Fruit fly (Drosophila melanogaster) whole organism, embryonic: Measurements from ENCODE around the gene CG8176.

ENCODE experiments used
- CG10565 ChIP-seq: fragments of 200-800 bp; sonication (Bioruptor generic); optimal IDR thresholded peaks from 3 replicates; lab custom pipeline; 2016; ENCODE audit warnings: missing biosample characterization, mild to moderate bottlenecking, missing genetic modification characterization
- CG14014 ChIP-seq: fragments of 200-800 bp; sonication (Bioruptor generic); IDR thresholded peaks from 2 replicates; pipeline ENCODE4 v1.3.6; 2022; ENCODE audit warnings: missing biosample characterization, missing genetic modification characterization
- CG15269 ChIP-seq: fragments of 200-800 bp; sonication (Bioruptor generic); optimal IDR thresholded peaks from 2 replicates; lab custom pipeline; 2018; ENCODE audit warnings: missing biosample characterization, mild to moderate bottlenecking, missing genetic modification characterization, moderate library complexity
- CG16863 ChIP-seq: fragments of 200-800 bp; sonication (Bioruptor generic); optimal IDR thresholded peaks from 3 replicates; lab custom pipeline; 2016; ENCODE audit warnings: missing biosample characterization, missing genetic modification characterization
- CG17186 ChIP-seq: fragments of 200-800 bp; sonication (Bioruptor generic); optimal IDR thresholded peaks from 3 replicates; lab custom pipeline; 2017; ENCODE audit warnings: missing biosample characterization, missing genetic modification reagents, missing genetic modification characterization
- CG17359 ChIP-seq: fragments of 200-800 bp; sonication (Bioruptor generic); optimal IDR thresholded peaks from 3 replicates; lab custom pipeline; 2018; ENCODE audit warnings: missing biosample characterization, mild to moderate bottlenecking, missing genetic modification characterization, moderate library complexity
- CG17568 ChIP-seq: fragments of 200-800 bp; sonication (Bioruptor generic); optimal IDR thresholded peaks from 2 replicates; lab custom pipeline; 2018; ENCODE audit warnings: missing biosample characterization, mild to moderate bottlenecking, missing genetic modification characterization, moderate library complexity
- CG17802 ChIP-seq: fragments of 200-800 bp; sonication (Bioruptor generic); optimal IDR thresholded peaks from 2 replicates; lab custom pipeline; 2018; ENCODE audit warnings: missing biosample characterization, mild to moderate bottlenecking, missing genetic modification characterization, moderate library complexity
- CG18599 ChIP-seq: fragments of 200-800 bp; sonication (Bioruptor generic); optimal IDR thresholded peaks from 3 replicates; lab custom pipeline; 2017; ENCODE audit warnings: missing biosample characterization, missing genetic modification characterization, mild to moderate bottlenecking, moderate library complexity, missing genetic modification reagents
- CG6813 ChIP-seq: fragments of 200-800 bp; sonication (Bioruptor generic); optimal IDR thresholded peaks from 2 replicates; lab custom pipeline; 2017; ENCODE audit warnings: missing biosample characterization, missing genetic modification characterization, mild to moderate bottlenecking, moderate library complexity, missing genetic modification reagents
- CG7271 ChIP-seq: fragments of 200-800 bp; sonication (Bioruptor generic); optimal IDR thresholded peaks from 2 replicates; lab custom pipeline; 2018; ENCODE audit warnings: missing biosample characterization, mild to moderate bottlenecking, missing genetic modification characterization, moderate library complexity
- CG7556 ChIP-seq: fragments of 200-800 bp; sonication (Bioruptor generic); optimal IDR thresholded peaks from 2 replicates; lab custom pipeline; 2017; ENCODE audit warnings: missing biosample characterization, mild to moderate bottlenecking, missing genetic modification characterization
- CG7839 ChIP-seq: fragments of 200-800 bp; sonication (Bioruptor generic); optimal IDR thresholded peaks from 3 replicates; lab custom pipeline; 2018; ENCODE audit warnings: missing biosample characterization, mild to moderate bottlenecking, missing genetic modification characterization, moderate library complexity
- CG8290 ChIP-seq, 3 experiments: fragments of 200-800 bp; sonication (Bioruptor generic); optimal IDR thresholded peaks; 2 replicates each; lab custom pipeline; 2016 to 2019; ENCODE audit warnings: missing biosample characterization in 3 of 3, missing genetic modification characterization in 3 of 3, mild to moderate bottlenecking in 2 of 3, moderate library complexity in 1 of 3
- CG9932 ChIP-seq: fragments of 200-800 bp; sonication (Bioruptor generic); IDR thresholded peaks from 2 replicates; pipeline ENCODE4 v1.3.6; 2022; ENCODE audit warnings: missing biosample characterization, missing genetic modification characterization
- D19A ChIP-seq: fragments of 200-800 bp; optimal IDR thresholded peaks from 3 replicates; lab custom pipeline; 2019; ENCODE audit warnings: missing biosample characterization, mild to moderate bottlenecking, missing genetic modification characterization, moderate library complexity
- Deaf1 ChIP-seq: fragments of 200-800 bp; optimal IDR thresholded peaks from 3 replicates; lab custom pipeline; 2019; ENCODE audit warnings: missing biosample characterization, mild to moderate bottlenecking, missing genetic modification characterization, moderate library complexity
- E2f2 ChIP-seq: fragments of 200-800 bp; sonication (Bioruptor generic); IDR thresholded peaks from 2 replicates; pipeline ENCODE4 v1.3.6; 2022; ENCODE audit warnings: missing biosample characterization, missing genetic modification characterization
- Eip74EF ChIP-seq, 2 experiments: fragments of 200-800 bp in 1 of 2; fragments of >200 bp in 1 of 2; sonication (Bioruptor generic) in 1 of 2; optimal IDR thresholded peaks; 2 replicates each; lab custom pipeline; 2017 to 2019; ENCODE audit warnings: missing biosample characterization in 2 of 2, missing genetic modification characterization in 2 of 2, mild to moderate bottlenecking in 1 of 2, moderate library complexity in 1 of 2
- Hey ChIP-seq: fragments of 200-800 bp; sonication (Bioruptor generic); optimal IDR thresholded peaks from 3 replicates; lab custom pipeline; 2018; ENCODE audit warnings: missing biosample characterization, mild to moderate bottlenecking, missing genetic modification characterization
- Hr3 ChIP-seq: fragments of 200-800 bp; sonication (Bioruptor generic); optimal IDR thresholded peaks from 3 replicates; lab custom pipeline; 2016; ENCODE audit warnings: missing biosample characterization, missing genetic modification characterization
- Med ChIP-seq: fragments of 200-800 bp; sonication (Bioruptor generic); peaks from one replicate; lab custom pipeline; 2016; ENCODE audit warnings: missing biosample characterization, missing genetic modification characterization, mild to moderate bottlenecking, inconsistent platforms, moderate library complexity
- Nf-YB ChIP-seq: fragments of 200-800 bp; sonication (Bioruptor generic); optimal IDR thresholded peaks from 3 replicates; lab custom pipeline; 2019; ENCODE audit warnings: missing biosample characterization, mild to moderate bottlenecking, missing genetic modification characterization, moderate library complexity
- Usf ChIP-seq: fragments of 200-800 bp; sonication (Bioruptor generic); optimal IDR thresholded peaks from 2 replicates; lab custom pipeline; 2017; ENCODE audit warnings: missing genotype, missing biosample characterization, missing genetic modification characterization
- abd-A ChIP-seq: fragments of 200-800 bp; sonication (Bioruptor generic); optimal IDR thresholded peaks from 3 replicates; lab custom pipeline; 2019; ENCODE audit warnings: missing biosample characterization, mild to moderate bottlenecking, missing genetic modification characterization, moderate library complexity
- az2 ChIP-seq: fragments of 200-800 bp; sonication (Bioruptor generic); optimal IDR thresholded peaks from 3 replicates; lab custom pipeline; 2016; ENCODE audit warnings: missing biosample characterization, missing genetic modification characterization
- cg ChIP-seq: fragments of 200-800 bp; sonication (Bioruptor generic); optimal IDR thresholded peaks from 3 replicates; lab custom pipeline; 2019; ENCODE audit warnings: missing biosample characterization, mild to moderate bottlenecking, missing genetic modification characterization, moderate library complexity
- crc ChIP-seq: fragments of 200-800 bp; sonication (Bioruptor generic); optimal IDR thresholded peaks from 2 replicates; lab custom pipeline; 2016; ENCODE audit warnings: missing biosample characterization, missing genetic modification characterization
- da ChIP-seq: fragments of 200-800 bp; sonication (Bioruptor generic); optimal IDR thresholded peaks from 2 replicates; lab custom pipeline; 2016; ENCODE audit warnings: missing biosample characterization, missing genetic modification characterization
- dpn ChIP-seq, 2 experiments: fragments of 200-800 bp; sonication (Bioruptor generic); optimal IDR thresholded peaks; 3 replicates each; lab custom pipeline; 2016; ENCODE audit warnings: missing biosample characterization in 2 of 2, missing genetic modification characterization in 2 of 2
- ftz-f1 ChIP-seq: fragments of 200-800 bp; sonication (Bioruptor generic); optimal IDR thresholded peaks from 2 replicates; lab custom pipeline; 2016; ENCODE audit warnings: missing biosample characterization, missing genetic modification characterization
- klu ChIP-seq: fragments of 200-800 bp; sonication (Bioruptor generic); IDR thresholded peaks from 2 replicates; pipeline ENCODE4 v1.3.6; 2022; ENCODE audit warnings: missing biosample characterization, missing genetic modification characterization
- lab ChIP-seq: fragments of 200-800 bp; sonication (Bioruptor generic); optimal IDR thresholded peaks from 3 replicates; lab custom pipeline; 2017; ENCODE audit warnings: missing biosample characterization, missing genetic modification characterization, mild to moderate bottlenecking, moderate library complexity, missing genetic modification reagents
- lola ChIP-seq, 3 experiments: fragments of >200 bp in 2 of 3; fragments of 200-800 bp in 1 of 3; sonication (Bioruptor generic) in 1 of 3; optimal IDR thresholded peaks; 2 replicates each; lab custom pipeline; 2017 to 2019; ENCODE audit warnings: missing biosample characterization in 3 of 3, missing genetic modification characterization in 3 of 3, mild to moderate bottlenecking in 1 of 3, moderate library complexity in 1 of 3
- mirr ChIP-seq: fragments of 200-800 bp; sonication (Bioruptor generic); optimal IDR thresholded peaks from 3 replicates; lab custom pipeline; 2018; ENCODE audit warnings: missing biosample characterization, mild to moderate bottlenecking, missing genetic modification characterization
- oc ChIP-seq: fragments of 200-800 bp; sonication (Bioruptor generic); optimal IDR thresholded peaks from 2 replicates; lab custom pipeline; 2018; ENCODE audit warnings: missing biosample characterization, mild to moderate bottlenecking, missing genetic modification characterization, moderate library complexity
- org-1 ChIP-seq: fragments of 200-800 bp; sonication (Bioruptor generic); optimal IDR thresholded peaks from 2 replicates; lab custom pipeline; 2017; ENCODE audit warnings: missing biosample characterization, missing genetic modification characterization
- ranshi ChIP-seq: fragments of 200-800 bp; sonication (Bioruptor generic); IDR thresholded peaks from 2 replicates; pipeline ENCODE4 v1.3.6; 2022; ENCODE audit warnings: missing biosample characterization, missing genetic modification characterization
- ro ChIP-seq: fragments of 200-800 bp; sonication (Bioruptor generic); IDR thresholded peaks from 2 replicates; pipeline ENCODE4 v1.3.6; 2022; ENCODE audit warnings: missing biosample characterization, missing genetic modification characterization
- row ChIP-seq: fragments of 200-800 bp; sonication (Bioruptor generic); IDR thresholded peaks from 3 replicates; pipeline ENCODE4 v1.3.6; 2022; ENCODE audit warnings: missing biosample characterization, missing genetic modification characterization
- sd ChIP-seq: fragments of 200-800 bp; sonication (Bioruptor generic); optimal IDR thresholded peaks from 3 replicates; lab custom pipeline; 2018; ENCODE audit warnings: missing biosample characterization, mild to moderate bottlenecking, missing genetic modification characterization, moderate library complexity
- seq ChIP-seq: fragments of 200-800 bp; sonication (Bioruptor generic); IDR thresholded peaks from 2 replicates; pipeline ENCODE4 v1.3.6; 2022; ENCODE audit warnings: missing biosample characterization, missing genetic modification characterization
- sna ChIP-seq: fragments of 200-800 bp; sonication (Bioruptor generic); IDR thresholded peaks from 2 replicates; pipeline ENCODE4 v1.3.6; 2022; ENCODE audit warnings: missing biosample characterization, missing genetic modification characterization; ENCODE audit not compliant: partially characterized antibody
- stc ChIP-seq: fragments of 200-800 bp; sonication (Bioruptor generic); IDR thresholded peaks from 2 replicates; pipeline ENCODE4 v1.3.6; 2022; ENCODE audit warnings: missing biosample characterization, missing genetic modification characterization
- tap ChIP-seq: fragments of 200-800 bp; optimal IDR thresholded peaks from 3 replicates; lab custom pipeline; 2019; ENCODE audit warnings: missing biosample characterization, mild to moderate bottlenecking, missing genetic modification characterization, moderate library complexity
- vfl ChIP-seq: fragments of 200-800 bp; sonication (Bioruptor generic); optimal IDR thresholded peaks from 2 replicates; lab custom pipeline; 2016; ENCODE audit warnings: missing biosample characterization, missing genetic modification characterization
- vvl ChIP-seq: fragments of 200-800 bp; sonication (Bioruptor generic); IDR thresholded peaks from 2 replicates; pipeline ENCODE4 v1.3.6; 2022; ENCODE audit warnings: missing biosample characterization, missing genetic modification characterization
- z ChIP-seq: fragments of 200-800 bp; sonication (Bioruptor generic); IDR thresholded peaks from 3 replicates; pipeline ENCODE4 v1.3.6; 2022; ENCODE audit warnings: missing biosample characterization, missing genetic modification characterization

CG8176 gene

DNA sequence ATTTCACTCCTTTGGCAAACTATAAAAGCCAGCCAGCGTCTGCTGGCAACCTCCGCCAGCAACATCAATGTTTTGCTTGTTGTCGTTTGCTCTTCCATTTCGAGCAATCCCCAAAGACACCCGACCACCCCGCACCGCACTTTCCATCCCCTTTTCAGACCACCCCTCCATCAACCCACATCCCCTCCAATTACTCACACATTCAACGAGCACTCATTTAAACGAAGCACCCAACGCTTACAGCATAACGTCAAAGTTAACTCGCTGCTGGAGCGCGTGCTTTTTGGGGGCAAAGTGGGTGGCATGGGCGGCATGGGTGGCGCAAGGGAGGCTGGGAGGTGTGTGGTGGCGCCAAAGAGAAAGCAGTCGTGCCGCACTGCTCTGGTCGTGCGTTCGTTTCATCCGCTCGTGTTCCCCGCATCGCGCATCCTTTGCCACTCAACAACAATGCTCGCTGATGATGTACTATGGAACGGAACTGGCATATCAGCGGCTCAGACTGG lies 24.7 kb upstream of the CG8176 start (continued):
- no peak for TF ChIP-seq lola (GFP tag; optimal IDR thresholded peaks at IDR 0.05; lab: Kevin White, UChicago)
- TF ChIP-seq crc (GFP tag; lab: Kevin White, UChicago) = no peak
- TF ChIP-seq Usf = no peak
- no peak for TF ChIP-seq CG14014 (GFP tag; lab: Robert Waterston, UW)
- TF ChIP-seq Hey (tag; lab: Kevin White, UChicago) = peak; percentile 24
- TF ChIP-seq CG16863 (GFP tag; lab: Kevin White, UChicago) = no peak
- peak; percentile 48 for TF ChIP-seq Med (GFP tag; lab: Kevin White, UChicago)
- no peak for TF ChIP-seq ftz-f1 (GFP tag; lab: Kevin White, UChicago)
- no peak for TF ChIP-seq CG10565 (GFP tag; lab: Kevin White, UChicago)
- TF ChIP-seq CG7839 (tag; lab: Kevin White, UChicago) = no peak
- TF ChIP-seq sna (GFP tag; lab: Robert Waterston, UW) = no peak
- TF ChIP-seq org-1 (GFP tag; lab: Kevin White, UChicago) = no peak
- TF ChIP-seq tap (tag; lab: Kevin White, UChicago) = no peak
- no peak for TF ChIP-seq CG8290 (GFP tag; optimal IDR thresholded peaks at IDR 0.05; lab: Kevin White, UChicago)
- TF ChIP-seq CG8290 (tag; optimal IDR thresholded peaks at IDR 0.05; lab: Kevin White, UChicago) = peak in 1 of 2 experiments; percentile 18
- no peak for TF ChIP-seq klu
- peak; percentile 75 for TF ChIP-seq mirr (GFP tag; lab: Kevin White, UChicago)
- TF ChIP-seq Hr3 (GFP tag; lab: Kevin White, UChicago) = no peak
- TF ChIP-seq az2 (GFP tag; lab: Kevin White, UChicago) = no peak
- TF ChIP-seq, all 482 proteins: peak for 26

DNA sequence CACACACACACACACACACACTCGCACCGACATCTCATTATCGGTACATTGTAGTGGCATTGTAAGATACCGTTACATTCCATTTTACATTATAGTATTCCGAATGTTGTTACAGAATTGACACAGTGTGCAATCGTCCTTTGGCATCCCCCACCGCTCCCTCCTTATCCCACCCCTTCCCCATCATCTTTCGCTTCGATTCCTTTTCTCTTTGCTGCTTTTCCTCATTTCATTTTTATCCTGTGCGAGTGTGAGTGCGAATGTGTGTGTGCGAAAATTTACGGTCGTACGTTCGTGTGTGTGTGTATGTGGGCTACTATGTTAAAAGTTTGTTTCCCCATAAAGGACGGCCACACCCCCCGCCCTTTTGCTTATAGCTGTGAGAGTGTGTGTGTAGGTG lies 23.7 kb upstream of the CG8176 start:
- no peak for TF ChIP-seq CG15269 (tag; lab: Kevin White, UChicago)
- no peak for TF ChIP-seq stc (GFP tag; lab: Robert Waterston, UW)
- TF ChIP-seq CG17568 (GFP tag; lab: Kevin White, UChicago) = no peak
- no peak for TF ChIP-seq vvl (GFP tag; lab: Robert Waterston, UW)
- TF ChIP-seq dpn (GFP tag; optimal IDR thresholded peaks at IDR 0.05; lab: Kevin White, UChicago) = no peak
- TF ChIP-seq ro = no peak
- no peak for TF ChIP-seq oc (tag; lab: Kevin White, UChicago)
- TF ChIP-seq seq = 0 out of 2 replicates have a peak, but pooled peaks have one; percentile 13
- no peak for TF ChIP-seq da (GFP tag; lab: Kevin White, UChicago)
- peak; percentile 13 for TF ChIP-seq sd (tag; lab: Kevin White, UChicago)
- TF ChIP-seq CG17359 (tag; lab: Kevin White, UChicago) = no peak
- 0 out of 2 replicates have a peak, but pooled peaks have one; percentile 10 for TF ChIP-seq ranshi (GFP tag; lab: Robert Waterston, UW)
- no peak for TF ChIP-seq D19A (tag; lab: Kevin White, UChicago)
- 0 out of 2 replicates have a peak, but pooled peaks have one; percentile 25 for TF ChIP-seq CG9932
- no peak for TF ChIP-seq CG7271 (tag; lab: Kevin White, UChicago)
- no peak for TF ChIP-seq CG7556 (GFP tag; lab: Kevin White, UChicago)
- TF ChIP-seq z = no peak
- peak; percentile 11 for TF ChIP-seq lab
- peak; percentile 95 for TF ChIP-seq abd-A (tag; lab: Kevin White, UChicago)
- TF ChIP-seq mirr (GFP tag; lab: Kevin White, UChicago) = peak; percentile 45
- TF ChIP-seq E2f2 (GFP tag; lab: Robert Waterston, UW) = no peak
- TF ChIP-seq Eip74EF (GFP tag; optimal IDR thresholded peaks at IDR 0.05; lab: Kevin White, UChicago) = no peak
- peak; percentile 28 for TF ChIP-seq CG18599 (GFP tag; lab: Kevin White, UChicago)
- TF ChIP-seq Deaf1 (tag; lab: Kevin White, UChicago) = peak; percentile 52
- TF ChIP-seq CG17186 = no peak
- TF ChIP-seq vfl (GFP tag; lab: Kevin White, UChicago) = no peak
- no peak for TF ChIP-seq CG6813 (GFP tag; lab: Kevin White, UChicago)
- TF ChIP-seq cg (GFP tag; lab: Kevin White, UChicago) = peak; percentile 43
- no peak for TF ChIP-seq CG17802
- TF ChIP-seq Nf-YB (GFP tag; lab: Kevin White, UChicago) = no peak
- TF ChIP-seq row (GFP tag; lab: Robert Waterston, UW) = 0 out of 3 replicates have a peak, but pooled peaks have one; percentile 33
